Worm (Caenorhabditis elegans) whole organism, mixed stage, embryonic: Measurements from ENCODE around the gene let-767.

Experiments
- M03D4.4 ChIP-seq: sonication (generic microtip); optimal IDR thresholded peaks from 2 replicates; lab custom pipeline; 2017; ENCODE audit warnings: mild to moderate bottlenecking, missing genetic modification characterization, missing compliant biosample characterization
- bed-3 ChIP-seq: fragments of 200-800 bp; sonication (Bioruptor generic); optimal IDR thresholded peaks from 3 replicates; lab custom pipeline; 2018; ENCODE audit warnings: mild to moderate bottlenecking, missing genetic modification characterization, moderate library complexity, missing compliant biosample characterization
- blmp-1 ChIP-seq: fragments of 150-350 bp; optimal IDR thresholded peaks from 2 replicates; lab custom pipeline; 2014; ENCODE audit warnings: missing biosample characterization, missing genetic modification characterization
- ceh-39 ChIP-seq: fragments of 150-350 bp; optimal IDR thresholded peaks from 2 replicates; lab custom pipeline; 2014; ENCODE audit warnings: missing biosample characterization, missing genetic modification characterization
- ceh-43 ChIP-seq: fragments of 200-800 bp; sonication (Bioruptor generic); optimal IDR thresholded peaks from 2 replicates; lab custom pipeline; 2018; ENCODE audit warnings: mild to moderate bottlenecking, missing genetic modification characterization, moderate library complexity, missing compliant biosample characterization
- ces-1 ChIP-seq: fragments of 150-350 bp; optimal IDR thresholded peaks from 2 replicates; lab custom pipeline; 2014; ENCODE audit warnings: missing biosample characterization, missing genetic modification reagents, missing genetic modification characterization
- cnd-1 ChIP-seq: fragments of 200-800 bp; sonication (Bioruptor generic); optimal IDR thresholded peaks from 2 replicates; lab custom pipeline; 2018; ENCODE audit warnings: mild to moderate bottlenecking, missing genetic modification characterization, missing compliant biosample characterization
- drap-1 ChIP-seq: fragments of 200-800 bp; sonication (Bioruptor generic); optimal IDR thresholded peaks from 3 replicates; lab custom pipeline; 2018; ENCODE audit warnings: mild to moderate bottlenecking, missing genetic modification characterization, missing compliant biosample characterization
- elt-1 ChIP-seq: sonication (generic microtip); optimal IDR thresholded peaks from 2 replicates; lab custom pipeline; 2017; ENCODE audit warnings: missing genetic modification characterization, mild to moderate bottlenecking, missing compliant biosample characterization, antibody characterized with exemption, moderate library complexity, borderline replicate concordance; ENCODE audit not compliant: insufficient read depth
- elt-3 ChIP-seq: fragments of 150-350 bp; optimal IDR thresholded peaks from 2 replicates; lab custom pipeline; 2014; ENCODE audit warnings: missing biosample characterization, missing genetic modification characterization
- flh-1 ChIP-seq: fragments of 200-800 bp; sonication (Bioruptor generic); optimal IDR thresholded peaks from 2 replicates; lab custom pipeline; 2018; ENCODE audit warnings: mild to moderate bottlenecking, missing genetic modification characterization, moderate library complexity, missing compliant biosample characterization
- hlh-1 ChIP-seq: fragments of 150-350 bp; optimal IDR thresholded peaks from 2 replicates; lab custom pipeline; 2014; ENCODE audit warnings: missing biosample characterization, missing genetic modification reagents, missing genetic modification characterization
- lin-13 ChIP-seq: fragments of 150-350 bp; optimal IDR thresholded peaks from 2 replicates; lab custom pipeline; 2014; ENCODE audit warnings: missing biosample characterization, missing genetic modification characterization
- lin-32 ChIP-seq: fragments of 200-800 bp; sonication (Bioruptor generic); optimal IDR thresholded peaks from 2 replicates; lab custom pipeline; 2018; ENCODE audit warnings: mild to moderate bottlenecking, missing genetic modification characterization, missing compliant biosample characterization
- lsy-2 ChIP-seq: fragments of 150-350 bp; optimal IDR thresholded peaks from 2 replicates; lab custom pipeline; 2014; ENCODE audit warnings: missing biosample characterization, missing genetic modification characterization
- mab-5 ChIP-seq: fragments of 150-350 bp; optimal IDR thresholded peaks from 2 replicates; lab custom pipeline; 2014; ENCODE audit warnings: missing biosample characterization, missing genetic modification characterization
- mep-1 ChIP-seq: fragments of 150-350 bp; optimal IDR thresholded peaks from 2 replicates; lab custom pipeline; 2017; ENCODE audit warnings: missing biosample characterization, missing genetic modification reagents, missing genetic modification characterization, inconsistent platforms
- mls-2 ChIP-seq: sonication (generic microtip); optimal IDR thresholded peaks from 2 replicates; lab custom pipeline; 2016; ENCODE audit warnings: mild to moderate bottlenecking, missing genetic modification characterization, moderate library complexity, missing compliant biosample characterization
- nhr-2 ChIP-seq: fragments of 150-350 bp; optimal IDR thresholded peaks from 2 replicates; lab custom pipeline; 2014; ENCODE audit warnings: missing biosample characterization, missing genetic modification characterization
- nhr-237 ChIP-seq: fragments of 150-350 bp; optimal IDR thresholded peaks from 2 replicates; lab custom pipeline; 2014; ENCODE audit warnings: missing biosample characterization, missing genetic modification characterization
- nhr-28 ChIP-seq: fragments of 150-350 bp; optimal IDR thresholded peaks from 2 replicates; lab custom pipeline; 2014; ENCODE audit warnings: missing biosample characterization, missing genetic modification characterization
- nhr-76 ChIP-seq: sonication (generic microtip); optimal IDR thresholded peaks from 2 replicates; lab custom pipeline; 2017; ENCODE audit warnings: missing biosample characterization, missing genetic modification characterization
- pha-4 ChIP-seq: fragments of 150-350 bp; optimal IDR thresholded peaks from 2 replicates; lab custom pipeline; 2018; ENCODE audit warnings: missing biosample characterization, missing genetic modification reagents, missing genetic modification characterization
- sem-2 ChIP-seq: fragments of 200-800 bp; sonication (Bioruptor generic); optimal IDR thresholded peaks from 2 replicates; lab custom pipeline; 2018; ENCODE audit warnings: mild to moderate bottlenecking, missing genetic modification characterization, missing compliant biosample characterization
- snpc-4 ChIP-seq: fragments of 150-350 bp; optimal IDR thresholded peaks from 2 replicates; lab custom pipeline; 2014; ENCODE audit warnings: missing biosample characterization, missing genetic modification characterization
- sptf-1 ChIP-seq: sonication (generic microtip); optimal IDR thresholded peaks from 2 replicates; lab custom pipeline; 2017; ENCODE audit warnings: mild to moderate bottlenecking, missing genetic modification characterization, moderate library complexity, missing compliant biosample characterization
- tbx-8 ChIP-seq: fragments of 200-800 bp; sonication (Bioruptor generic); optimal IDR thresholded peaks from 2 replicates; lab custom pipeline; 2018; ENCODE audit warnings: mild to moderate bottlenecking, missing genetic modification characterization, moderate library complexity, missing compliant biosample characterization
- unc-120 ChIP-seq: sonication (generic microtip); optimal IDR thresholded peaks from 2 replicates; lab custom pipeline; 2017; ENCODE audit warnings: missing genetic modification characterization, missing compliant biosample characterization; ENCODE audit not compliant: poor library complexity, severe bottlenecking
- unc-39 ChIP-seq: fragments of 150-350 bp; optimal IDR thresholded peaks from 2 replicates; lab custom pipeline; 2014; ENCODE audit warnings: missing biosample characterization, missing genetic modification characterization
- unc-62 ChIP-seq: fragments of 150-350 bp; optimal IDR thresholded peaks from 2 replicates; lab custom pipeline; 2014; ENCODE audit warnings: missing biosample characterization, missing genetic modification reagents, missing genetic modification characterization
- zip-8 ChIP-seq: fragments of 150-350 bp; optimal IDR thresholded peaks from 2 replicates; lab custom pipeline; 2014; ENCODE audit warnings: missing biosample characterization, missing genetic modification characterization
- ztf-11 ChIP-seq: fragments of 150-350 bp; optimal IDR thresholded peaks from 2 replicates; lab custom pipeline; 2014; ENCODE audit warnings: missing biosample characterization, missing genetic modification characterization

Gene let-767

ce11 chrIII:6315515-6315914, 24.3 kb downstream of the let-767 start:
- TF ChIP-seq sptf-1 (tag; lab: Kevin White, UChicago) = no peak
- TF ChIP-seq unc-39 (tag; lab: Kevin White, UChicago) = no peak
- no peak for TF ChIP-seq hlh-1 (tag; lab: Kevin White, UChicago)
- TF ChIP-seq lin-32 (GFP tag; lab: Kevin White, UChicago) = no peak
- TF ChIP-seq elt-3 (tag; lab: Kevin White, UChicago) = no peak
- no peak for TF ChIP-seq flh-1 (GFP tag; lab: Kevin White, UChicago)
- TF ChIP-seq elt-1 = no peak
- no peak for TF ChIP-seq zip-8 (tag; lab: Kevin White, UChicago)
- TF ChIP-seq sem-2 (GFP tag; lab: Kevin White, UChicago) = no peak
- TF ChIP-seq pha-4 (tag; lab: Kevin White, UChicago) = no peak
- no peak for TF ChIP-seq tbx-8 (GFP tag; lab: Kevin White, UChicago)
- TF ChIP-seq cnd-1 (tag; lab: Kevin White, UChicago) = no peak
- no peak for TF ChIP-seq nhr-2
- TF ChIP-seq bed-3 (GFP tag; lab: Kevin White, UChicago) = no peak
- no peak for TF ChIP-seq nhr-76 (tag; lab: Kevin White, UChicago)
- no peak for TF ChIP-seq ceh-43
- TF ChIP-seq ztf-11 = no peak
- no peak for TF ChIP-seq drap-1
- no peak for TF ChIP-seq lin-13
- TF ChIP-seq, all 35 proteins: peak for 0

ce11 chrIII:6312244-6312643, 27.5 kb downstream of the let-767 start:
- TF ChIP-seq ceh-39 (tag; lab: Kevin White, UChicago) = no peak
- TF ChIP-seq blmp-1 (tag; lab: Kevin White, UChicago) = no peak
- TF ChIP-seq ces-1 (GFP tag; lab: Kevin White, UChicago) = peak; percentile 16
- TF ChIP-seq nhr-76 (tag; lab: Kevin White, UChicago) = no peak
- TF ChIP-seq elt-1 = no peak

ce11 chrIII:6311452-6311851, 28.3 kb downstream of the let-767 start:
- TF ChIP-seq M03D4.4 (tag; lab: Kevin White, UChicago) = no peak
- no peak for TF ChIP-seq lin-13
- no peak for TF ChIP-seq bed-3 (GFP tag; lab: Kevin White, UChicago)
- TF ChIP-seq blmp-1 (tag; lab: Kevin White, UChicago) = no peak
- TF ChIP-seq mep-1 = no peak
- TF ChIP-seq nhr-237 = no peak
- no peak for TF ChIP-seq nhr-76 (tag; lab: Kevin White, UChicago)
- TF ChIP-seq tbx-8 (GFP tag; lab: Kevin White, UChicago) = no peak
- no peak for TF ChIP-seq elt-3 (tag; lab: Kevin White, UChicago)
- TF ChIP-seq sem-2 (GFP tag; lab: Kevin White, UChicago) = no peak
- TF ChIP-seq mab-5 (tag; lab: Kevin White, UChicago) = no peak
- no peak for TF ChIP-seq unc-120 (tag; lab: Kevin White, UChicago)
- TF ChIP-seq ces-1 (GFP tag; lab: Kevin White, UChicago) = no peak
- TF ChIP-seq flh-1 (GFP tag; lab: Kevin White, UChicago) = no peak
- TF ChIP-seq cnd-1 (tag; lab: Kevin White, UChicago) = no peak
- no peak for TF ChIP-seq hlh-1 (tag; lab: Kevin White, UChicago)
- TF ChIP-seq, all 35 proteins: peak for 0

ce11 chrIII:6310352-6310751, 29.4 kb downstream of the let-767 start:
- TF ChIP-seq bed-3 (GFP tag; lab: Kevin White, UChicago) = no peak
- no peak for TF ChIP-seq lsy-2 (tag; lab: Kevin White, UChicago)
- TF ChIP-seq ces-1 (GFP tag; lab: Kevin White, UChicago) = peak; percentile 89
- no peak for TF ChIP-seq mab-5 (tag; lab: Kevin White, UChicago)
- no peak for TF ChIP-seq hlh-1 (tag; lab: Kevin White, UChicago)
- no peak for TF ChIP-seq mls-2 (tag; lab: Kevin White, UChicago)
- TF ChIP-seq drap-1 = no peak
- no peak for TF ChIP-seq snpc-4 (tag; lab: Kevin White, UChicago)

- TF ChIP-seq nhr-28 (no peak), elt-1 (no peak), pha-4 (tag; lab: Kevin White, UChicago) (no peak), ztf-11 (no peak), sem-2 (GFP tag; lab: Kevin White, UChicago) (no peak), ces-1 (GFP tag; lab: Kevin White, UChicago) (no peak), unc-39 (tag; lab: Kevin White, UChicago) (no peak), bed-3 (GFP tag; lab: Kevin White, UChicago) (no peak), unc-62 (GFP tag; lab: Kevin White, UChicago) (no peak), lin-32 (GFP tag; lab: Kevin White, UChicago) (no peak)
- TF ChIP-seq, all 35 proteins: peak for 0
Observed at ce11 chrIII:6309066-6309465, 30.7 kb downstream of the let-767 start, which contains the start of gene gar-2. Gene gar-2, plus strand, starts transcription at chrIII:6309366.
